Fruit fly (Drosophila melanogaster) S2 (cell line): ENCODE results near the gene CG17931.

Experiments used
- CG8478 ChIP-seq: fragments of >200 bp; optimal IDR thresholded peaks from 2 replicates; lab custom pipeline; 2018
- CTCF ChIP-seq, 2 experiments: fragments of >200 bp; optimal IDR thresholded peaks; 2 replicates each; lab custom pipeline; 2018

DNA sequence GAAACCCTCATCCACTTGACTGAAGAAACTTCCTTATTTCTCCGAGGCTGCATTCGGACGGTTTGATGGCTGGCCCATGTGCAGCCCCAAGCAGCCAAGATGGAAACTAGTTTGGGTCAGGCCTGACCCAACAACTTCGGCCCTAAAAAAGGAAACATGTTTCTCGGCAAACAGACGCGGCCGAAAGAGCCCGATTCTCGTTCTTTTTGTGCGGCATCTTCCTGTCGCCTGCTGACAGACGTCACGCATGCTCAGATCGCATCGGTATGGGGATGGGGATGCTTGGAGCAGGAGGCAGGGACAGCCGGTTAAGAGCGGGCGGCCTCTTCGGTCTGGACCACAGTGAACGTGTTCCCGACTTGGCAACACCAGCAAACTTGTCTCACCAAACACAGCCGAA is 42.5 kb downstream of the CG17931 start:
- no peak for TF ChIP-seq CG8478 (lab: Kevin White, UChicago)
- no peak for TF ChIP-seq CTCF (optimal IDR thresholded peaks at IDR 0.05; lab: Kevin White, UChicago)
